Fruit fly (Drosophila melanogaster): ENCODE measurements around the gene mRpL2.

mRpL2 gene

dm6 chr3L:11119901-11120418, 687 bp upstream of the mRpL2 start (continued):
- no peak; the same call in 1 of the 2 replicates for TF ChIP-seq CG1024 (GFP tag; IDR thresholded peaks at IDR 0.05)
- no peak for TF ChIP-seq CG3726 (GFP tag; IDR thresholded peaks at IDR 0.05)
- TF ChIP-seq Med (GFP tag) = peak; percentile 64
- TF ChIP-seq seq (GFP tag; IDR thresholded peaks at IDR 0.05) = no peak
- no peak for TF ChIP-seq CG8388 (GFP tag; optimal IDR thresholded peaks at IDR 0.05)
- TF ChIP-seq Optix (GFP tag; IDR thresholded peaks at IDR 0.05) = no peak
- TF ChIP-seq dati (GFP tag; IDR thresholded peaks at IDR 0.05) = no peak
- TF ChIP-seq ken (GFP tag; IDR thresholded peaks at IDR 0.05) = no peak
- TF ChIP-seq vnd (GFP tag; IDR thresholded peaks at IDR 0.05; ENCODE audit: partially characterized antibody) = no peak
- TF ChIP-seq CG3407 (GFP tag; optimal IDR thresholded peaks at IDR 0.05) = peak; percentile 52
- TF ChIP-seq CG14667 (GFP tag; IDR thresholded peaks at IDR 0.05) = no peak
- TF ChIP-seq CG6765 (GFP tag; optimal IDR thresholded peaks at IDR 0.05) = peak; percentile 49
- peak; percentile 60 for TF ChIP-seq kah (GFP tag; optimal IDR thresholded peaks at IDR 0.05)
- TF ChIP-seq CG12219 (GFP tag; optimal IDR thresholded peaks at IDR 0.05) = peak; percentile 13
- TF ChIP-seq CG33213 (GFP tag; optimal IDR thresholded peaks at IDR 0.05) = no peak
- no peak for TF ChIP-seq CG10366 (GFP tag; IDR thresholded peaks at IDR 0.05)
- TF ChIP-seq gsb (GFP tag; IDR thresholded peaks at IDR 0.05) = no peak
- peak; percentile 83 for TF ChIP-seq lab (GFP tag; optimal IDR thresholded peaks at IDR 0.05)
- no peak for TF ChIP-seq Jarid2 (GFP tag; optimal IDR thresholded peaks at IDR 0.05)
- no peak for TF ChIP-seq trem (tag; optimal IDR thresholded peaks at IDR 0.05)
- no peak for TF ChIP-seq eve (GFP tag; optimal IDR thresholded peaks at IDR 0.05)
- peak; percentile 47 for TF ChIP-seq odd (GFP tag; optimal IDR thresholded peaks at IDR 0.05)
- TF ChIP-seq mirr (GFP tag; optimal IDR thresholded peaks at IDR 0.05) = peak; percentile 91
- TF ChIP-seq CG6683 (GFP tag; optimal IDR thresholded peaks at IDR 0.05) = peak; percentile 64
- peak; percentile 59; the same call in 1 of the 2 replicates for TF ChIP-seq Atf6 (GFP tag; IDR thresholded peaks at IDR 0.05)
- no peak for TF ChIP-seq HLH4C (GFP tag; IDR thresholded peaks at IDR 0.05; ENCODE audit: partially characterized antibody)
- TF ChIP-seq lola (GFP tag; optimal IDR thresholded peaks at IDR 0.05) = peak in 1 of 3 experiments; percentile 62
- no peak for TF ChIP-seq vfl (GFP tag; optimal IDR thresholded peaks at IDR 0.05)
- no peak for TF ChIP-seq CG6689 (GFP tag; IDR thresholded peaks at IDR 0.05)
- TF ChIP-seq CG15696 (tag; optimal IDR thresholded peaks at IDR 0.05) = peak; percentile 26
- no peak for TF ChIP-seq HLH3B (GFP tag; IDR thresholded peaks at IDR 0.05)
- no peak for TF ChIP-seq gcm2 (GFP tag; optimal IDR thresholded peaks at IDR 0.05)
- peak; percentile 39 for TF ChIP-seq HHEX (GFP tag; optimal IDR thresholded peaks at IDR 0.05)
- TF ChIP-seq CG18599 (GFP tag; optimal IDR thresholded peaks at IDR 0.05) = peak; percentile 67
- TF ChIP-seq CG12769 (tag; optimal IDR thresholded peaks at IDR 0.05) = peak; percentile 83
- TF ChIP-seq Camta (GFP tag; optimal IDR thresholded peaks at IDR 0.05) = no peak
- peak; percentile 59 for TF ChIP-seq schlank (tag; optimal IDR thresholded peaks at IDR 0.05)
- TF ChIP-seq tll (GFP tag; optimal IDR thresholded peaks at IDR 0.05) = peak in 1 of 2 experiments; percentile 44
- TF ChIP-seq CG43689 (GFP tag; IDR thresholded peaks at IDR 0.05) = no peak
- no peak for TF ChIP-seq CG8359 (GFP tag; optimal IDR thresholded peaks at IDR 0.05; ENCODE audit: borderline replicate concordance)
- TF ChIP-seq CG12071 (GFP tag; optimal IDR thresholded peaks at IDR 0.05) = peak; percentile 68
- TF ChIP-seq gt (GFP tag; IDR thresholded peaks at IDR 0.05) = no peak
- no peak for TF ChIP-seq p53 (GFP tag; optimal IDR thresholded peaks at IDR 0.05)
- TF ChIP-seq CG11085 (GFP tag; IDR thresholded peaks at IDR 0.05) = no peak
- peak; percentile 37; the same call in 1 of the 3 replicates for TF ChIP-seq sr (GFP tag; IDR thresholded peaks at IDR 0.05)
- TF ChIP-seq so (GFP tag; IDR thresholded peaks at IDR 0.05) = no peak
- no peak for TF ChIP-seq pnt (GFP tag; optimal IDR thresholded peaks at IDR 0.05)
- peak; percentile 88 for TF ChIP-seq CG8478 (optimal IDR thresholded peaks at IDR 0.05)
- TF ChIP-seq CG42726 (GFP tag; IDR thresholded peaks at IDR 0.05; ENCODE audit: partially characterized antibody) = no peak
- TF ChIP-seq CG18764 (GFP tag; optimal IDR thresholded peaks at IDR 0.05) = no peak
- TF ChIP-seq CG6272 (GFP tag; IDR thresholded peaks at IDR 0.05) = no peak

Measured in whole organism, embryonic.